Worm (Caenorhabditis elegans): ENCODE measurements around the gene pax-3.

pax-3 gene

DNA sequence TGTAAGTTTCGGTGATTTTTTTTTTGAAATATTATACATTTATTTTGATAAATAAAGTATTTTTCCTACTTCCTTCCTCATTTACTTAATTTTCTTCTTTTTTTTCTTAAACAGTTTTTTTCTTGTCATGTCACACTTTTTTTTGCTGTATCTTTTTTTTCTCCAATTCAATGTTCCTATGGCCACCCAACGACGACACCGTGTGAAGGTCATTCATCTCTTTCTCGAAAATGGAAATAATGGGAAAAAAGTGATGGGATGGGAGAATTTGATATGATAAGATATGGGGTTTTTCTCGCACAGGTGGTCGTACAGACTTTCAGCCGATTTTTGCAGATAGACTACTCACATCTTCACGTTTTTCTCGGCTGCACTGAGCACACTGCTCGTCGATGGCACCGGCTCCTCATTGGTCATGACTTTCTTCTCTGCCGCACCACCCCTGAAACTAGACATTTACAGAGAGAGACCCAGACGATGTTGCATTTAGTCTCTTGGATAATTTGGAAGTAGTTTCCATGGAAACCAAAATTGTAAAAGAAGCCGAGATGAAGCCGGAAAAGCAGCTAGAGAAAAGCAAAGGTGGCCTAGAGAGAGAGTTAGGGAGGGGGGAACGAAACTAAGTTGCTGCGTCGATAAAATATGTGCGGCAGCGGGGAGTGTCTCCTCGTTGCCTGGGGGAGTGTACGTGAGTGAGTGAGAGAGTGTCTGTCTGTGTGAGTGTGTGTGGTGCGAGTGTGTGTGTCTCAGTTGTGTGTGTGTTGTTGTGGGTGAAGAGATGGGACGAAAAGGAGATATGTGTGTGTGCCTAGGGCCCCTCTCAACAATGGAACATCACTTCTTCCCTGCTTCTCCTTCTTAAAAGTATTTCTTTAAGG, 22.8 kb downstream of the pax-3 start, which contains the start of gene daf-19 (continued):
- TF ChIP-seq snpc-4 (tag; optimal IDR thresholded peaks at IDR 0.05): no peak
- peak; percentile 45 for TF ChIP-seq tbx-2 (tag; optimal IDR thresholded peaks at IDR 0.05)
- TF ChIP-seq fkh-10 (GFP tag; optimal IDR thresholded peaks at IDR 0.05): peak; percentile 35
- TF ChIP-seq unc-86 (tag; optimal IDR thresholded peaks at IDR 0.05): peak; percentile 52
- peak in 2 of 3 experiments; percentile 10 to 19 for TF ChIP-seq dpl-1 (GFP tag; optimal IDR thresholded peaks at IDR 0.05)
- TF ChIP-seq mef-2 (tag; optimal IDR thresholded peaks at IDR 0.05): no peak
- no peak for TF ChIP-seq ceh-63 (GFP tag; optimal IDR thresholded peaks at IDR 0.05)
- TF ChIP-seq C34B4.2 (tag; optimal IDR thresholded peaks at IDR 0.05): no peak
- no peak for TF ChIP-seq vab-15 (tag; optimal IDR thresholded peaks at IDR 0.05)
- TF ChIP-seq zip-4 (GFP tag; optimal IDR thresholded peaks at IDR 0.05): peak; percentile 3
- no peak for TF ChIP-seq Y116A8C.19 (tag; optimal IDR thresholded peaks at IDR 0.05; ENCODE audit: borderline replicate concordance)
- TF ChIP-seq pag-3 (tag; optimal IDR thresholded peaks at IDR 0.05; ENCODE audit: borderline replicate concordance, insufficient read depth): no peak
- no peak for TF ChIP-seq ceh-90 (tag; optimal IDR thresholded peaks at IDR 0.05)
- peak; percentile 63 for TF ChIP-seq swsn-7 (tag; optimal IDR thresholded peaks at IDR 0.05)
- no peak for TF ChIP-seq nhr-28 (tag; optimal IDR thresholded peaks at IDR 0.05)
- peak; percentile 65 for TF ChIP-seq nhr-11 (tag; optimal IDR thresholded peaks at IDR 0.05)
- no peak for TF ChIP-seq nhr-90 (tag; optimal IDR thresholded peaks at IDR 0.05; ENCODE audit: poor library complexity)
- TF ChIP-seq grh-1 (GFP tag; IDR thresholded peaks at IDR 0.05): no peak
- peak; percentile 61 for TF ChIP-seq nhr-77 (tag; optimal IDR thresholded peaks at IDR 0.05)
- peak; percentile 16 for TF ChIP-seq C16A3.4 (tag; optimal IDR thresholded peaks at IDR 0.05)
- peak; percentile 34 for TF ChIP-seq ama-1 (optimal IDR thresholded peaks at IDR 0.05)
- TF ChIP-seq irx-1 (tag; optimal IDR thresholded peaks at IDR 0.05): peak; percentile 39
- peak; percentile 51 for TF ChIP-seq sox-4 (tag; optimal IDR thresholded peaks at IDR 0.05)
- peak; percentile 75 for TF ChIP-seq egl-13 (tag; optimal IDR thresholded peaks at IDR 0.05)
- TF ChIP-seq ztf-11 (tag; optimal IDR thresholded peaks at IDR 0.05): peak in 1 of 2 experiments; percentile 73
- no peak for TF ChIP-seq aha-1 (tag; optimal IDR thresholded peaks at IDR 0.05)
- TF ChIP-seq elt-3 (tag; optimal IDR thresholded peaks at IDR 0.05): peak in 2 of 6 experiments; percentile 28 to 88
- no peak for TF ChIP-seq egl-27 (tag; optimal IDR thresholded peaks at IDR 0.05)
- TF ChIP-seq ces-1 (GFP tag; optimal IDR thresholded peaks at IDR 0.05): no peak
- TF ChIP-seq elt-2 (tag; optimal IDR thresholded peaks at IDR 0.05): no peak
- no peak for TF ChIP-seq lin-15B (tag; optimal IDR thresholded peaks at IDR 0.05)
- TF ChIP-seq nhr-20 (tag; optimal IDR thresholded peaks at IDR 0.05): peak; percentile 52
- TF ChIP-seq C04F5.9 (tag; optimal IDR thresholded peaks at IDR 0.05): no peak
- TF ChIP-seq fkh-4 (tag; optimal IDR thresholded peaks at IDR 0.05; ENCODE audit: borderline replicate concordance): no peak
- TF ChIP-seq ets-5 (GFP tag; IDR thresholded peaks at IDR 0.05): no peak
- peak; percentile 20 for TF ChIP-seq isw-1 (GFP tag; IDR thresholded peaks at IDR 0.05)
- no peak for TF ChIP-seq tlp-1 (tag; optimal IDR thresholded peaks at IDR 0.05)
- peak; percentile 76 for TF ChIP-seq lin-14 (GFP tag; optimal IDR thresholded peaks at IDR 0.05)
- TF ChIP-seq hlh-17 (GFP tag; optimal IDR thresholded peaks at IDR 0.05; ENCODE audit: borderline replicate concordance): no peak
- TF ChIP-seq nhr-85 (tag): no peak
- TF ChIP-seq lir-3 (tag; optimal IDR thresholded peaks at IDR 0.05; ENCODE audit: poor library complexity): peak; percentile 16
- no peak for TF ChIP-seq pqm-1 (tag; optimal IDR thresholded peaks at IDR 0.05)
- TF ChIP-seq nhr-19 (GFP tag; conservative IDR thresholded peaks at IDR 0.05): peak; percentile 30; the same call in 1 of the 2 replicates
- TF ChIP-seq nhr-237 (tag; optimal IDR thresholded peaks at IDR 0.05): no peak
- TF ChIP-seq ceh-8 (GFP tag; optimal IDR thresholded peaks at IDR 0.05): no peak
- TF ChIP-seq lin-35 (GFP tag; optimal IDR thresholded peaks at IDR 0.05): peak; percentile 28 to 50
- peak; percentile 27 to 35 for TF ChIP-seq efl-1 (optimal IDR thresholded peaks at IDR 0.05)
- TF ChIP-seq efl-1 (GFP tag; optimal IDR thresholded peaks at IDR 0.05 in 1 of 2): peak in 1 of 2 experiments; percentile 18
- TF ChIP-seq ceh-82 (tag; optimal IDR thresholded peaks at IDR 0.05): peak in 2 of 3 experiments; percentile 30 to 71
- peak; percentile 60 for TF ChIP-seq pax-3 (tag; optimal IDR thresholded peaks at IDR 0.05)

Measured in whole organism, L1 larva.